Fruit fly (Drosophila melanogaster) whole organism, prepupa: ENCODE results near the gene CG6231.
A peak's percentile ranks its signal among the peaks of the same experiment; 100 is the strongest.

Source experiments
- Blimp-1 ChIP-seq: fragments of 200-800 bp; sonication (Bioruptor generic); optimal IDR thresholded peaks from 3 replicates; lab custom pipeline; 2017; ENCODE audit warnings: missing biosample characterization, missing genetic modification characterization, mild to moderate bottlenecking, moderate library complexity, missing genetic modification reagents
- CG10631 ChIP-seq: fragments of 200-800 bp; sonication (Bioruptor generic); optimal IDR thresholded peaks from 2 replicates; lab custom pipeline; 2016; ENCODE audit warnings: missing biosample characterization, missing genetic modification characterization
- CG10669 ChIP-seq: fragments of 200-800 bp; sonication (Bioruptor generic); optimal IDR thresholded peaks from 3 replicates; lab custom pipeline; 2018; ENCODE audit warnings: missing biosample characterization, mild to moderate bottlenecking, missing genetic modification characterization, moderate library complexity
- CG11294 ChIP-seq: fragments of 200-800 bp; sonication (Bioruptor generic); IDR thresholded peaks from 2 replicates; pipeline ENCODE4 v1.3.6; 2022; ENCODE audit warnings: missing biosample characterization, missing genetic modification characterization
- CG15336 ChIP-seq: fragments of 200-800 bp; sonication (Bioruptor generic); IDR thresholded peaks from 2 replicates; pipeline ENCODE4 v1.3.6; 2022; ENCODE audit warnings: missing biosample characterization, missing genetic modification characterization
- CG1621 ChIP-seq: fragments of 200-800 bp; sonication (Bioruptor generic); optimal IDR thresholded peaks from 3 replicates; lab custom pipeline; 2018; ENCODE audit warnings: missing biosample characterization, mild to moderate bottlenecking, missing genetic modification characterization
- CG3032 ChIP-seq: fragments of 200-800 bp; optimal IDR thresholded peaks from 2 replicates; lab custom pipeline; 2019; ENCODE audit warnings: missing biosample characterization, mild to moderate bottlenecking, missing genetic modification characterization, moderate library complexity
- CG34406 ChIP-seq: fragments of 200-800 bp; sonication (Bioruptor generic); optimal IDR thresholded peaks from 3 replicates; lab custom pipeline; 2016; ENCODE audit warnings: missing biosample characterization, missing genetic modification characterization
- CG4318 ChIP-seq: fragments of 200-800 bp; sonication (Bioruptor generic); optimal IDR thresholded peaks from 3 replicates; lab custom pipeline; 2017; ENCODE audit warnings: missing biosample characterization, mild to moderate bottlenecking, missing genetic modification characterization
- CG6163 ChIP-seq: fragments of 200-800 bp; sonication (Bioruptor generic); IDR thresholded peaks from 3 replicates; pipeline ENCODE4 v1.3.6; 2022; ENCODE audit warnings: missing biosample characterization, missing genetic modification characterization
- CG6276 ChIP-seq: fragments of 200-800 bp; sonication (Bioruptor generic); optimal IDR thresholded peaks from 2 replicates; lab custom pipeline; 2017; ENCODE audit warnings: missing biosample characterization, mild to moderate bottlenecking, missing genetic modification characterization
- CG6792 ChIP-seq: fragments of 200-800 bp; sonication (Bioruptor generic); optimal IDR thresholded peaks from 3 replicates; lab custom pipeline; 2016; ENCODE audit warnings: missing biosample characterization, missing genetic modification characterization
- CG6854 ChIP-seq: fragments of 200-800 bp; sonication (Bioruptor generic); optimal IDR thresholded peaks from 2 replicates; lab custom pipeline; 2017; ENCODE audit warnings: missing biosample characterization, mild to moderate bottlenecking, missing genetic modification characterization
- CG8319 ChIP-seq: fragments of 200-800 bp; sonication (Bioruptor generic); optimal IDR thresholded peaks from 3 replicates; lab custom pipeline; 2016; ENCODE audit warnings: missing biosample characterization, missing genetic modification characterization
- CG8632 ChIP-seq: fragments of 200-800 bp; sonication (Bioruptor generic); optimal IDR thresholded peaks from 3 replicates; lab custom pipeline; 2016; ENCODE audit warnings: missing biosample characterization, missing genetic modification characterization
- CG9139 ChIP-seq: fragments of 200-800 bp; sonication (Bioruptor generic); optimal IDR thresholded peaks from 3 replicates; lab custom pipeline; 2017; ENCODE audit warnings: missing biosample characterization, mild to moderate bottlenecking, missing genetic modification characterization
- Eip75B ChIP-seq: fragments of 200-800 bp; sonication (Bioruptor generic); optimal IDR thresholded peaks from 3 replicates; lab custom pipeline; 2016; ENCODE audit warnings: missing biosample characterization, missing genetic modification characterization
- Eip78C ChIP-seq: fragments of 200-800 bp; sonication (Bioruptor generic); peaks from one replicate; lab custom pipeline; 2016; ENCODE audit warnings: missing biosample characterization, missing genetic modification characterization
- Eip93F ChIP-seq: fragments of 200-800 bp; sonication (Bioruptor generic); optimal IDR thresholded peaks from 2 replicates; lab custom pipeline; 2016; ENCODE audit warnings: missing biosample characterization, mild to moderate bottlenecking, missing genetic modification characterization
- Ets21C ChIP-seq: fragments of 200-800 bp; sonication (Bioruptor generic); optimal IDR thresholded peaks from 3 replicates; lab custom pipeline; 2016; ENCODE audit warnings: missing biosample characterization, missing genetic modification characterization
- Ets96B ChIP-seq: fragments of 200-800 bp; optimal IDR thresholded peaks from 2 replicates; lab custom pipeline; 2019; ENCODE audit warnings: missing biosample characterization, mild to moderate bottlenecking, missing genetic modification characterization, moderate library complexity
- Hr38 ChIP-seq: sonication (Bioruptor generic); optimal IDR thresholded peaks from 2 replicates; lab custom pipeline; 2016; ENCODE audit warnings: missing biosample characterization, missing genetic modification characterization
- Hr39 ChIP-seq: fragments of 200-800 bp; sonication (Bioruptor generic); optimal IDR thresholded peaks from 2 replicates; lab custom pipeline; 2016; ENCODE audit warnings: missing biosample characterization, missing genetic modification characterization
- Hr4 ChIP-seq: fragments of 200-800 bp; sonication (Bioruptor generic); optimal IDR thresholded peaks from 3 replicates; lab custom pipeline; 2016; ENCODE audit warnings: missing biosample characterization, missing genetic modification characterization
- Lpt ChIP-seq: fragments of 200-800 bp; sonication (Bioruptor generic); optimal IDR thresholded peaks from 3 replicates; lab custom pipeline; 2016; ENCODE audit warnings: missing biosample characterization, missing genetic modification characterization
- Met ChIP-seq: fragments of 200-800 bp; sonication (Bioruptor generic); optimal IDR thresholded peaks from 3 replicates; lab custom pipeline; 2016; ENCODE audit warnings: missing biosample characterization, missing genetic modification characterization
- OdsH ChIP-seq: fragments of 200-800 bp; sonication (Bioruptor generic); optimal IDR thresholded peaks from 3 replicates; lab custom pipeline; 2016; ENCODE audit warnings: missing biosample characterization, missing genetic modification characterization
- Sox102F ChIP-seq: fragments of 200-800 bp; sonication (Bioruptor generic); optimal IDR thresholded peaks from 2 replicates; lab custom pipeline; 2016; ENCODE audit warnings: missing biosample characterization, mild to moderate bottlenecking, missing genetic modification characterization
- Sox14 ChIP-seq: fragments of 200-800 bp; sonication (Bioruptor generic); optimal IDR thresholded peaks from 3 replicates; lab custom pipeline; 2016; ENCODE audit warnings: missing biosample characterization, missing genetic modification characterization
- Sox15 ChIP-seq: fragments of 200-800 bp; sonication (Bioruptor generic); optimal IDR thresholded peaks from 3 replicates; lab custom pipeline; 2016; ENCODE audit warnings: missing biosample characterization, missing genetic modification characterization
- esn ChIP-seq: fragments of 200-800 bp; sonication (Bioruptor generic); optimal IDR thresholded peaks from 2 replicates; lab custom pipeline; 2016; ENCODE audit warnings: missing biosample characterization, mild to moderate bottlenecking, missing genetic modification characterization, moderate library complexity
- fd59A ChIP-seq: fragments of 200-800 bp; sonication (Bioruptor generic); optimal IDR thresholded peaks from 2 replicates; lab custom pipeline; 2017; ENCODE audit warnings: missing biosample characterization, mild to moderate bottlenecking, missing genetic modification characterization, missing genetic modification reagents
- fkh ChIP-seq: fragments of 200-800 bp; sonication (Bioruptor generic); optimal IDR thresholded peaks from 3 replicates; lab custom pipeline; 2017; ENCODE audit warnings: missing biosample characterization, mild to moderate bottlenecking, missing genetic modification characterization, moderate library complexity
- lz ChIP-seq: fragments of 200-800 bp; sonication (Bioruptor generic); optimal IDR thresholded peaks from 3 replicates; lab custom pipeline; 2016; ENCODE audit warnings: missing biosample characterization, missing genetic modification characterization
- net ChIP-seq: fragments of 200-800 bp; sonication (Bioruptor generic); optimal IDR thresholded peaks from 3 replicates; lab custom pipeline; 2016; ENCODE audit warnings: missing biosample characterization, missing genetic modification characterization
- pdm3 ChIP-seq: fragments of 200-800 bp; sonication (Bioruptor generic); optimal IDR thresholded peaks from 3 replicates; lab custom pipeline; 2016; ENCODE audit warnings: missing biosample characterization, missing genetic modification characterization
- salr ChIP-seq, 2 experiments: fragments of 200-800 bp; sonication (Bioruptor generic); optimal IDR thresholded peaks; 3 replicates each; lab custom pipeline; 2016 to 2018; ENCODE audit warnings: missing biosample characterization in 2 of 2, missing genetic modification characterization in 2 of 2, mild to moderate bottlenecking in 1 of 2
- svp ChIP-seq: fragments of 200-800 bp; sonication (Bioruptor generic); peaks from one replicate; lab custom pipeline; 2016; ENCODE audit warnings: missing biosample characterization, missing genetic modification characterization

Gene CG6231

dm6 chr3R:19671223-19671991 is 38.9 kb upstream of the CG6231 start, which contains the start of gene Naam (continued):
- TF ChIP-seq CG15336 (peak; percentile 78), CG11294 (GFP tag; lab: Robert Waterston, UW) (peak; percentile 34; the same call in 1 of the 2 replicates), Hr39 (GFP tag; lab: Kevin White, UChicago) (peak; percentile 76), net (GFP tag; lab: Kevin White, UChicago) (peak; percentile 82), Sox14 (GFP tag; lab: Kevin White, UChicago) (peak; percentile 75), CG4318 (peak; percentile 22), Eip93F (no peak), Sox15 (GFP tag; lab: Kevin White, UChicago) (peak; percentile 2), CG6792 (peak; percentile 67), CG10669 (peak; percentile 65), CG1621 (tag; lab: Kevin White, UChicago) (peak; percentile 62), Hr4 (GFP tag; lab: Kevin White, UChicago) (peak; percentile 78), CG8319 (GFP tag; lab: Kevin White, UChicago) (peak; percentile 57), CG6276 (peak; percentile 72), Ets96B (peak; percentile 59), pdm3 (GFP tag; lab: Kevin White, UChicago) (peak; percentile 70), Met (peak; percentile 77), fkh (GFP tag; lab: Kevin White, UChicago) (peak; percentile 41), esn (GFP tag; lab: Kevin White, UChicago) (peak; percentile 81), svp (GFP tag; lab: Kevin White, UChicago) (peak; percentile 87), CG10631 (GFP tag; lab: Kevin White, UChicago) (peak; percentile 61), Lpt (GFP tag; lab: Kevin White, UChicago) (peak; percentile 66), Ets21C (GFP tag; lab: Kevin White, UChicago) (peak; percentile 43), CG6854 (GFP tag; lab: Kevin White, UChicago) (no peak), CG9139 (GFP tag; lab: Kevin White, UChicago) (no peak), fd59A (GFP tag; lab: Kevin White, UChicago) (no peak), CG34406 (GFP tag; lab: Kevin White, UChicago) (peak; percentile 68)

DNA sequence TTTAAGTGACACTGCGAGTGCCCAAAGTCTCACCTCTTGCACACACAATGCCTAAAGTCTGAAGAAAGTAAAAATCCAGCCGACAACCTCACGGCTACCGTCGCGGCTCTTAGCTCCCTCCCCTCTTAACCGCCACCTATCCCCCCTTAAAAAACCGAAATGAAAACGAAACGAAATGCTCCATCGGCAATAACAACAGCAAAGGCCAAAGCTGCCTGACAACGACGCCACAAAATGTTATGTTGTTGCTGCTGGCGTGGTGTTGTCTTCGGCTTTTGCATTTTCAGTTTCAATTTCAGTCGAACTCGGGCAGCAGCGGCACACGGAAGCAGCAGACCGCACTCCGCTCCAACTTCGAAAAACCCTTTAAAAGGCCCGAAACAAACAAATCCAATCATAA is 32.2 kb upstream of the CG6231 start, which contains the start of gene CG7432:
CG7432 (plus strand) TSS at position 295 of the 400 bp plus-strand sequence.
- TF ChIP-seq Eip78C (peak; percentile 10), svp (GFP tag; lab: Kevin White, UChicago) (peak; percentile 48), Blimp-1 (GFP tag; lab: Kevin White, UChicago) (peak; percentile 86), fkh (GFP tag; lab: Kevin White, UChicago) (no peak)

DNA sequence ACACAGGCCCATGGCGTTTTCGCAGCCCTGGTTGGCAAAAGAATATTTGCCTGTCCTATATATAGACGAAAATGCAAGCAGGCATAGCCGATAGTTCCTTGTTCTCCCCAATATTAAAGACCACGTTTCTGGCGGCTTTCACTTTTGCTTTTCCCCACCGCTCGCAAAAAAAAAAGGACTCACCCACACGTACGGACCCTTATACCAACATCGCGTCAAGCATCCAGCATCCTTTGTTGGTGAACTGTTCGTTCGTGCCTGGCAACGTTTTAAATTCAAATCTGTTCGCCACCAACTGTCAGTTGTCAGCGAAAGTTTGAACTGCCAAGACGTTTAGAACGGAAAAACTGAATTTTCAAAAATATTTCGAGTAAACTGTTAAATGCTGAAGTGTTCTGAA is 26.9 kb upstream of the CG6231 start, which contains the start of gene ort:
ort (plus strand) TSS at position 301 of the 400 bp plus-strand sequence.
- TF ChIP-seq lz (GFP tag; lab: Kevin White, UChicago) = no peak
- TF ChIP-seq Sox102F (GFP tag; lab: Kevin White, UChicago) = no peak
- no peak for TF ChIP-seq CG3032 (tag; lab: Kevin White, UChicago)
- no peak for TF ChIP-seq CG8632 (GFP tag; lab: Kevin White, UChicago)
- TF ChIP-seq pdm3 (GFP tag; lab: Kevin White, UChicago) = no peak
- no peak for TF ChIP-seq CG6163 (GFP tag; lab: Robert Waterston, UW)
- no peak for TF ChIP-seq Eip75B (GFP tag; lab: Kevin White, UChicago)
- no peak for TF ChIP-seq CG10631 (GFP tag; lab: Kevin White, UChicago)
- TF ChIP-seq Blimp-1 (GFP tag; lab: Kevin White, UChicago) = no peak
- TF ChIP-seq Ets21C (GFP tag; lab: Kevin White, UChicago) = no peak
- no peak for TF ChIP-seq Hr4 (GFP tag; lab: Kevin White, UChicago)
- no peak for TF ChIP-seq net (GFP tag; lab: Kevin White, UChicago)
- no peak for TF ChIP-seq Eip78C
- no peak for TF ChIP-seq salr (GFP tag; optimal IDR thresholded peaks at IDR 0.05; lab: Kevin White, UChicago)
- TF ChIP-seq Eip93F = no peak
- TF ChIP-seq Hr38 (GFP tag; lab: Kevin White, UChicago) = no peak
- TF ChIP-seq OdsH (GFP tag; lab: Kevin White, UChicago) = no peak
- no peak for TF ChIP-seq CG6854 (GFP tag; lab: Kevin White, UChicago)
